Worm (Caenorhabditis elegans) whole organism, L3 larva: ENCODE measurements around the gene F14E5.2.

ENCODE experiments used
- lin-15B ChIP-seq: fragments of 150-350 bp; optimal IDR thresholded peaks from 2 replicates; lab custom pipeline; 2014; ENCODE audit warnings: missing biosample characterization, missing genetic modification characterization
- nhr-11 ChIP-seq: fragments of 150-350 bp; optimal IDR thresholded peaks from 2 replicates; lab custom pipeline; 2014; ENCODE audit warnings: missing biosample characterization, missing genetic modification characterization
- pqm-1 ChIP-seq: fragments of 150-350 bp; optimal IDR thresholded peaks from 2 replicates; lab custom pipeline; 2017; ENCODE audit warnings: missing biosample characterization, missing genetic modification characterization, inconsistent platforms
- snpc-4 ChIP-seq: fragments of 150-350 bp; optimal IDR thresholded peaks from 2 replicates; lab custom pipeline; 2014; ENCODE audit warnings: missing biosample characterization, missing genetic modification characterization
- tbx-2 ChIP-seq: sonication (generic microtip); optimal IDR thresholded peaks from 2 replicates; lab custom pipeline; 2016; ENCODE audit warnings: mild to moderate bottlenecking, missing genetic modification characterization, missing compliant biosample characterization

- no peak for TF ChIP-seq lin-15B (tag; lab: Kevin White, UChicago)
- TF ChIP-seq tbx-2 (tag; lab: Kevin White, UChicago): no peak
- TF ChIP-seq nhr-11 (tag; lab: Kevin White, UChicago): no peak
- TF ChIP-seq pqm-1 (tag; lab: Kevin White, UChicago): no peak
- TF ChIP-seq snpc-4 (tag; lab: Kevin White, UChicago): no peak
Measured at ce11 chrII:8440097-8440496, 11.4 kb upstream of the F14E5.2 start.
